Worm (Caenorhabditis elegans) whole organism, midembryonic: ENCODE results near the gene F15D4.4.

Experiments used
- T22C8.4 ChIP-seq: fragments of 200-800 bp; sonication (Bioruptor generic); IDR thresholded peaks from 2 replicates; pipeline ENCODE4 v1.3.6; 2022; ENCODE audit warnings: missing genetic modification characterization, missing compliant biosample characterization
- cog-1 ChIP-seq: sonication (generic microtip); optimal IDR thresholded peaks from 2 replicates; lab custom pipeline; 2016; ENCODE audit warnings: missing genetic modification characterization, missing compliant biosample characterization
- flt-1 ChIP-seq: fragments of 200-800 bp; sonication (Bioruptor generic); IDR thresholded peaks from 2 replicates; pipeline ENCODE4 v1.3.6; 2022; ENCODE audit warnings: missing genetic modification characterization, missing compliant biosample characterization
- klf-2 ChIP-seq: fragments of 200-800 bp; sonication (Bioruptor generic); conservative IDR thresholded peaks from 2 replicates; pipeline ENCODE4 v1.3.6; 2022; ENCODE audit warnings: missing genetic modification reagents, missing genetic modification characterization, missing compliant biosample characterization
- med-1 ChIP-seq: sonication (generic microtip); optimal IDR thresholded peaks from 2 replicates; lab custom pipeline; 2017; ENCODE audit warnings: missing genetic modification characterization, mild to moderate bottlenecking, missing compliant biosample characterization, antibody characterized with exemption, missing genetic modification reagents; ENCODE audit not compliant: insufficient read depth
- ref-1 ChIP-seq: fragments of 200-800 bp; sonication (Bioruptor generic); conservative IDR thresholded peaks from 2 replicates; pipeline ENCODE4 v1.3.6; 2022; ENCODE audit warnings: missing genetic modification reagents, missing genetic modification characterization, missing compliant biosample characterization
- tab-1 ChIP-seq: fragments of 200-800 bp; sonication (Bioruptor generic); IDR thresholded peaks from 2 replicates; pipeline ENCODE4 v1.3.6; 2022; ENCODE audit warnings: missing genetic modification characterization, missing compliant biosample characterization
- ztf-23 ChIP-seq: fragments of 200-800 bp; sonication (Bioruptor generic); IDR thresholded peaks from 2 replicates; pipeline ENCODE4 v1.3.6; 2022; ENCODE audit warnings: missing genetic modification reagents, missing genetic modification characterization, missing compliant biosample characterization
- ztf-29 ChIP-seq: fragments of 200-800 bp; sonication (Bioruptor generic); IDR thresholded peaks from 2 replicates; pipeline ENCODE4 v1.3.6; 2022; ENCODE audit warnings: missing genetic modification reagents, missing genetic modification characterization, missing compliant biosample characterization

The F15D4.4 gene

ce11 chrII:13195706-13196417, 47.1 kb downstream of the F15D4.4 start:
- no peak for TF ChIP-seq ref-1
- TF ChIP-seq klf-2: no peak
- TF ChIP-seq ztf-29 (GFP tag; lab: Robert Waterston, UW): no peak
- TF ChIP-seq tab-1: no peak; the same call in 1 of the 2 replicates
- TF ChIP-seq T22C8.4 (GFP tag; lab: Robert Waterston, UW): no peak
- TF ChIP-seq cog-1 (tag; lab: Kevin White, UChicago): no peak
- TF ChIP-seq med-1 (GFP tag; lab: Kevin White, UChicago): no peak
- TF ChIP-seq flt-1: no peak
- no peak for TF ChIP-seq ztf-23

ce11 chrII:13195163-13195562, 47.8 kb downstream of the F15D4.4 start, which contains the start of gene lec-1:
Gene lec-1 (plus strand): TSS chrII:13195549.
- TF ChIP-seq ztf-29 (GFP tag; lab: Robert Waterston, UW) (no peak), klf-2 (no peak), med-1 (GFP tag; lab: Kevin White, UChicago) (no peak), cog-1 (tag; lab: Kevin White, UChicago) (peak; percentile 71), ref-1 (no peak), T22C8.4 (GFP tag; lab: Robert Waterston, UW) (no peak)

- no peak for TF ChIP-seq flt-1
- TF ChIP-seq T22C8.4 (GFP tag; lab: Robert Waterston, UW): no peak
- no peak for TF ChIP-seq klf-2
- TF ChIP-seq cog-1 (tag; lab: Kevin White, UChicago): no peak
- no peak for TF ChIP-seq ztf-29 (GFP tag; lab: Robert Waterston, UW)
These were observed 49.3 kb downstream of the F15D4.4 start for ce11 chrII:13193563-13194103.

ce11 chrII:13190412-13190811, 52.5 kb downstream of the F15D4.4 start:
- no peak for TF ChIP-seq ztf-23
- no peak for TF ChIP-seq ref-1
- no peak for TF ChIP-seq T22C8.4 (GFP tag; lab: Robert Waterston, UW)
- no peak for TF ChIP-seq flt-1
- no peak for TF ChIP-seq klf-2

ce11 chrII:13189363-13189762, 53.6 kb downstream of the F15D4.4 start:
- TF ChIP-seq T22C8.4 (GFP tag; lab: Robert Waterston, UW) (no peak), tab-1 (no peak), flt-1 (no peak), cog-1 (tag; lab: Kevin White, UChicago) (no peak), klf-2 (no peak), med-1 (GFP tag; lab: Kevin White, UChicago) (no peak), ztf-29 (GFP tag; lab: Robert Waterston, UW) (no peak), ztf-23 (no peak), ref-1 (no peak)
